Worm (Caenorhabditis elegans) whole organism, L2 larva: Measurements from ENCODE around the gene cpr-8.

ENCODE experiments used
- C34F6.9 ChIP-seq: fragments of 150-350 bp; optimal IDR thresholded peaks from 2 replicates; lab custom pipeline; 2014; ENCODE audit warnings: missing biosample characterization, missing genetic modification characterization
- F13H6.1 ChIP-seq: sonication (generic microtip); optimal IDR thresholded peaks from 2 replicates; lab custom pipeline; 2016; ENCODE audit warnings: missing genetic modification characterization, missing compliant biosample characterization
- R02D3.7 ChIP-seq: fragments of 150-350 bp; optimal IDR thresholded peaks from 2 replicates; lab custom pipeline; 2014; ENCODE audit warnings: missing biosample characterization, missing genetic modification characterization
- Y55F3AM.14 ChIP-seq: fragments of 200-800 bp; sonication (Bioruptor generic); optimal IDR thresholded peaks from 2 replicates; lab custom pipeline; 2018; ENCODE audit warnings: mild to moderate bottlenecking, missing genetic modification characterization, missing compliant biosample characterization
- ZK546.5 ChIP-seq: sonication (generic microtip); optimal IDR thresholded peaks from 2 replicates; lab custom pipeline; 2017; ENCODE audit warnings: missing biosample characterization, missing genetic modification characterization
- alr-1 ChIP-seq: fragments of 150-350 bp; optimal IDR thresholded peaks from 2 replicates; lab custom pipeline; 2014; ENCODE audit warnings: missing biosample characterization, missing genetic modification characterization
- aly-2 ChIP-seq: fragments of 150-350 bp; optimal IDR thresholded peaks from 2 replicates; lab custom pipeline; 2014; ENCODE audit warnings: missing biosample characterization, missing genetic modification characterization
- blmp-1 ChIP-seq: sonication (generic microtip); optimal IDR thresholded peaks from 2 replicates; lab custom pipeline; 2017; ENCODE audit warnings: missing genetic modification characterization, mild to moderate bottlenecking, missing compliant biosample characterization, antibody characterized with exemption, moderate library complexity; ENCODE audit not compliant: insufficient read depth
- ceh-16 ChIP-seq: fragments of 150-350 bp; optimal IDR thresholded peaks from 2 replicates; lab custom pipeline; 2014; ENCODE audit warnings: missing biosample characterization, missing genetic modification characterization
- ceh-82 ChIP-seq: fragments of 150-350 bp; optimal IDR thresholded peaks from 2 replicates; lab custom pipeline; 2014; ENCODE audit warnings: missing biosample characterization, missing genetic modification characterization
- crh-2 ChIP-seq: sonication (generic microtip); optimal IDR thresholded peaks from 2 replicates; lab custom pipeline; 2017; ENCODE audit warnings: missing biosample characterization, missing genetic modification characterization
- dmd-4 ChIP-seq: sonication (generic microtip); optimal IDR thresholded peaks from 2 replicates; lab custom pipeline; 2017; ENCODE audit warnings: missing biosample characterization, missing genetic modification characterization
- egl-27 ChIP-seq: sonication (generic microtip); optimal IDR thresholded peaks from 3 replicates; lab custom pipeline; 2017; ENCODE audit warnings: missing biosample characterization, missing genetic modification reagents, missing genetic modification characterization
- elt-1 ChIP-seq: fragments of 150-350 bp; optimal IDR thresholded peaks from 2 replicates; lab custom pipeline; 2014; ENCODE audit warnings: missing biosample characterization, missing genetic modification characterization
- elt-3 ChIP-seq: sonication (generic microtip); optimal IDR thresholded peaks from 2 replicates; lab custom pipeline; 2017; ENCODE audit warnings: missing biosample characterization, missing genetic modification characterization
- fos-1 ChIP-seq: fragments of 150-350 bp; optimal IDR thresholded peaks from 2 replicates; lab custom pipeline; 2014; ENCODE audit warnings: missing biosample characterization, missing genetic modification characterization
- lin-11 ChIP-seq: fragments of 150-350 bp; sonication (generic microtip); optimal IDR thresholded peaks from 2 replicates; lab custom pipeline; 2014; ENCODE audit warnings: missing biosample characterization, missing genetic modification characterization, inconsistent platforms, mixed read lengths
- lin-13 ChIP-seq: fragments of 150-350 bp; optimal IDR thresholded peaks from 2 replicates; lab custom pipeline; 2014; ENCODE audit warnings: missing biosample characterization, missing genetic modification reagents, missing genetic modification characterization
- lin-39 ChIP-seq: fragments of 150-350 bp; optimal IDR thresholded peaks from 2 replicates; lab custom pipeline; 2014; ENCODE audit warnings: missing biosample characterization, missing genetic modification reagents, missing genetic modification characterization
- lsy-2 ChIP-seq, 2 experiments: fragments of 150-350 bp in 1 of 2; sonication (generic microtip) in 1 of 2; optimal IDR thresholded peaks; 2 replicates each; lab custom pipeline; 2014 to 2017; ENCODE audit warnings: missing biosample characterization in 2 of 2, missing genetic modification characterization in 2 of 2
- mab-5 ChIP-seq: fragments of 150-350 bp; optimal IDR thresholded peaks from 2 replicates; lab custom pipeline; 2014; ENCODE audit warnings: missing biosample characterization, missing genetic modification characterization
- mbf-1 ChIP-seq: sonication (generic microtip); optimal IDR thresholded peaks from 2 replicates; lab custom pipeline; 2017; ENCODE audit warnings: missing biosample characterization, missing genetic modification characterization
- mdl-1 ChIP-seq, 2 experiments: fragments of 150-350 bp in 1 of 2; sonication (generic microtip) in 1 of 2; optimal IDR thresholded peaks; 2 replicates each; lab custom pipeline; 2017; ENCODE audit warnings: missing biosample characterization in 2 of 2, missing genetic modification characterization in 2 of 2
- nhr-10 ChIP-seq: sonication (generic microtip); optimal IDR thresholded peaks from 2 replicates; lab custom pipeline; 2017; ENCODE audit warnings: missing biosample characterization, missing genetic modification characterization
- nhr-129 ChIP-seq: fragments of 150-350 bp; optimal IDR thresholded peaks from 2 replicates; lab custom pipeline; 2014; ENCODE audit warnings: missing biosample characterization, missing genetic modification characterization
- nhr-23 ChIP-seq: fragments of 150-350 bp; optimal IDR thresholded peaks from 2 replicates; lab custom pipeline; 2014; ENCODE audit warnings: missing biosample characterization, missing genetic modification reagents, missing genetic modification characterization
- nhr-237 ChIP-seq: fragments of 150-350 bp; optimal IDR thresholded peaks from 2 replicates; lab custom pipeline; 2014; ENCODE audit warnings: missing biosample characterization, missing genetic modification characterization
- nhr-25 ChIP-seq: fragments of 150-350 bp; sonication (generic microtip); optimal IDR thresholded peaks from 3 replicates; lab custom pipeline; 2014; ENCODE audit warnings: missing biosample characterization, missing genetic modification characterization
- nhr-6 ChIP-seq: fragments of 150-350 bp; optimal IDR thresholded peaks from 2 replicates; lab custom pipeline; 2014; ENCODE audit warnings: missing biosample characterization, missing genetic modification characterization
- nhr-77 ChIP-seq: fragments of 150-350 bp; optimal IDR thresholded peaks from 2 replicates; lab custom pipeline; 2014; ENCODE audit warnings: missing biosample characterization, missing genetic modification characterization
- peb-1 ChIP-seq: fragments of 150-350 bp; optimal IDR thresholded peaks from 2 replicates; lab custom pipeline; 2014; ENCODE audit warnings: missing biosample characterization, missing genetic modification characterization
- sem-4 ChIP-seq: fragments of 150-350 bp; optimal IDR thresholded peaks from 2 replicates; lab custom pipeline; 2014; ENCODE audit warnings: missing biosample characterization, missing genetic modification reagents, missing genetic modification characterization
- skn-1 ChIP-seq: sonication (generic microtip); optimal IDR thresholded peaks from 2 replicates; lab custom pipeline; 2017; ENCODE audit warnings: missing biosample characterization, missing genetic modification characterization
- sma-3 ChIP-seq: sonication (generic microtip); optimal IDR thresholded peaks from 2 replicates; lab custom pipeline; 2016; ENCODE audit warnings: missing genetic modification reagents, missing genetic modification characterization, missing compliant biosample characterization
- sma-9 ChIP-seq, 2 experiments: fragments of 150-350 bp in 1 of 2; sonication (generic microtip) in 1 of 2; optimal IDR thresholded peaks; 2 replicates each; lab custom pipeline; 2014 to 2016; ENCODE audit warnings: missing genetic modification characterization in 2 of 2, mild to moderate bottlenecking in 1 of 2, missing biosample characterization in 1 of 2, missing compliant biosample characterization in 1 of 2, missing genetic modification reagents in 1 of 2, moderate library complexity in 1 of 2
- unc-55 ChIP-seq: fragments of 150-350 bp; sonication (generic microtip); optimal IDR thresholded peaks from 3 replicates; lab custom pipeline; 2014; ENCODE audit warnings: missing biosample characterization, missing genetic modification reagents, missing genetic modification characterization
- unc-62 ChIP-seq: fragments of 150-350 bp; optimal IDR thresholded peaks from 2 replicates; lab custom pipeline; 2014; ENCODE audit warnings: missing biosample characterization, missing genetic modification reagents, missing genetic modification characterization
- zag-1 ChIP-seq: fragments of 150-350 bp; optimal IDR thresholded peaks from 2 replicates; lab custom pipeline; 2014; ENCODE audit warnings: missing biosample characterization, missing genetic modification characterization
- ztf-1 ChIP-seq: fragments of 200-800 bp; sonication (Bioruptor generic); conservative IDR thresholded peaks from 2 replicates; pipeline ENCODE4 v1.3.6; 2022; ENCODE audit warnings: missing genetic modification characterization, missing compliant biosample characterization
- ztf-4 ChIP-seq: fragments of 150-350 bp; optimal IDR thresholded peaks from 2 replicates; lab custom pipeline; 2014; ENCODE audit warnings: missing biosample characterization, missing genetic modification characterization

The cpr-8 gene

DNA sequence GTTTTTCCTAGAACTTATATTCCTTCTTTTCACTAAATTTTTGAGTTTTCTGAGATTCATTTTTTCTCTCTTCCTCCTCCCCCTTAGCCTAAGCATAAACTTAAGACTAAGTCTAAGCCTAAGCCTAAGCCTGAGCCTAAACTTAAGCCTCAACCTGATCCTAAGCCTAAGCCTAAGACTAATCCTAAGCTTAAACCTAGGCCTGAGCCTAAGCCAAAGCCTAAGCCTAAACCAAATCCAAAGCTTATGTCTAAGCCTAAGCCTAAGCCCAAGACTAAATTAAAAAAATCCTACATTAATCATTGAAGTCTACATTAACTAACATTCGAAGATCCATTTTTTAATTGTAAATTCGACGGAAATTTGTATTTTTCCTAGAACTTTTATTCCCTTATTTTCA is 6.4 kb downstream of the cpr-8 start:
- TF ChIP-seq lin-39, result no peak
- no peak for TF ChIP-seq F13H6.1 (tag; lab: Kevin White, UChicago)
- TF ChIP-seq ceh-82 (tag; lab: Kevin White, UChicago), result no peak
- no peak for TF ChIP-seq C34F6.9 (tag; lab: Kevin White, UChicago)
- TF ChIP-seq nhr-129 (tag; lab: Kevin White, UChicago), result no peak
- TF ChIP-seq crh-2 (tag; lab: Kevin White, UChicago), result no peak
- TF ChIP-seq skn-1, result no peak
- TF ChIP-seq sem-4 (tag; lab: Kevin White, UChicago), result no peak
- TF ChIP-seq sma-9 (GFP tag; optimal IDR thresholded peaks at IDR 0.05; lab: Kevin White, UChicago), result no peak
- no peak for TF ChIP-seq sma-9 (tag; optimal IDR thresholded peaks at IDR 0.05; lab: Kevin White, UChicago)
- no peak for TF ChIP-seq ztf-1 (GFP tag; lab: Robert Waterston, UW)
- no peak for TF ChIP-seq unc-62 (GFP tag; lab: Kevin White, UChicago)
- no peak for TF ChIP-seq sma-3
- TF ChIP-seq elt-1 (tag; lab: Kevin White, UChicago), result no peak
- no peak for TF ChIP-seq ceh-16

DNA sequence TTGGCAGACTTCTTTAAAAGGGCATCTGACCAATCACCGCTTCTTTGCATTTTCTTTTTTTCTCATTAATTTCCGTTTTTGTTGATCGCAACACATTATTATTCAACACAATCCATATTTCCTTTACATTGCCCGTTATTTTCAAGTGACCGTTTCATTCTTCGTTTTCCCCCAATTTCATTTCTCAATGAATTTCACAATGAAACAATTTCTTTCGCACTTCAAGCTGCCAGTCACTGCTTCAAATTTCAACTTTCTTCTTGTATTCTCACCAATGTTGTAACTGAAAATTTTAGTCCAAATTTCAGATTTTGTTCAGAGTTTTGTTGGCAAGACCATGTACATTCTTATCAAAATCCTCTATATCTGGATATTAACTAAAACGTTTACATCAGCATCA is 7.0 kb downstream of the cpr-8 start, which contains the start of gene cutl-22:
cutl-22 (plus strand) TSS at position 301 of the 400 bp plus-strand sequence.
- TF ChIP-seq sem-4 (tag; lab: Kevin White, UChicago) (no peak), Y55F3AM.14 (GFP tag; lab: Kevin White, UChicago) (no peak), nhr-6 (tag; lab: Kevin White, UChicago) (no peak), mdl-1 (tag; optimal IDR thresholded peaks at IDR 0.05; lab: Kevin White, UChicago) (no peak), F13H6.1 (tag; lab: Kevin White, UChicago) (no peak), sma-3 (no peak), R02D3.7 (no peak), nhr-77 (tag; lab: Kevin White, UChicago) (no peak), nhr-129 (tag; lab: Kevin White, UChicago) (no peak), nhr-10 (no peak), mbf-1 (tag; lab: Kevin White, UChicago) (no peak), elt-3 (tag; lab: Kevin White, UChicago) (no peak)

DNA sequence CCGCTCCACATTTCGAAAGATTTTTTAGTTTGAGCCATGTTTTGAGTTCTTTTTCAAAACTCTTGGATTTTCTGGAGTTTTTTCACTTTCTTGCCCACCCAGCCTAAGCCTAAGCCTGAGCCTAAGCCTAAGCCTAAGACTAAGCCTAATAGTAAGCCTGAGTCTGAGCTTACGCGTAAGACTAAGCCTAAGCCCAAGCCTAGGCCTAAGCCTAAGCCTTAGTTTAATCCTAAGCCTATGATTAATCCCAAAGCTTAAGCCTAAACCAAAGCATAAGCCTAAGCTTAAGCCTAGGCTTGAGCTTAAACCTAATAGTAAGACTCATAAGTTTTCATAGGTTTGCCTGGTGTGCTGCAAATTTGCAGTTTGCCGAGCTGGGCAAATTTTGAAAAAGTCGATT is 7.8 kb downstream of the cpr-8 start:
- TF ChIP-seq dmd-4 (no peak), skn-1 (no peak), ceh-82 (tag; lab: Kevin White, UChicago) (no peak), ztf-4 (no peak), aly-2 (tag; lab: Kevin White, UChicago) (no peak), zag-1 (no peak), ztf-1 (GFP tag; lab: Robert Waterston, UW) (no peak), crh-2 (tag; lab: Kevin White, UChicago) (no peak), ZK546.5 (tag; lab: Kevin White, UChicago) (no peak), nhr-237 (tag; lab: Kevin White, UChicago) (no peak), nhr-25 (no peak), R02D3.7 (no peak), blmp-1 (tag; lab: Kevin White, UChicago) (no peak), nhr-23 (tag; lab: Kevin White, UChicago) (no peak), peb-1 (no peak), mbf-1 (tag; lab: Kevin White, UChicago) (no peak), lin-13 (GFP tag; lab: Kevin White, UChicago) (no peak), alr-1 (no peak), C34F6.9 (tag; lab: Kevin White, UChicago) (no peak)

DNA sequence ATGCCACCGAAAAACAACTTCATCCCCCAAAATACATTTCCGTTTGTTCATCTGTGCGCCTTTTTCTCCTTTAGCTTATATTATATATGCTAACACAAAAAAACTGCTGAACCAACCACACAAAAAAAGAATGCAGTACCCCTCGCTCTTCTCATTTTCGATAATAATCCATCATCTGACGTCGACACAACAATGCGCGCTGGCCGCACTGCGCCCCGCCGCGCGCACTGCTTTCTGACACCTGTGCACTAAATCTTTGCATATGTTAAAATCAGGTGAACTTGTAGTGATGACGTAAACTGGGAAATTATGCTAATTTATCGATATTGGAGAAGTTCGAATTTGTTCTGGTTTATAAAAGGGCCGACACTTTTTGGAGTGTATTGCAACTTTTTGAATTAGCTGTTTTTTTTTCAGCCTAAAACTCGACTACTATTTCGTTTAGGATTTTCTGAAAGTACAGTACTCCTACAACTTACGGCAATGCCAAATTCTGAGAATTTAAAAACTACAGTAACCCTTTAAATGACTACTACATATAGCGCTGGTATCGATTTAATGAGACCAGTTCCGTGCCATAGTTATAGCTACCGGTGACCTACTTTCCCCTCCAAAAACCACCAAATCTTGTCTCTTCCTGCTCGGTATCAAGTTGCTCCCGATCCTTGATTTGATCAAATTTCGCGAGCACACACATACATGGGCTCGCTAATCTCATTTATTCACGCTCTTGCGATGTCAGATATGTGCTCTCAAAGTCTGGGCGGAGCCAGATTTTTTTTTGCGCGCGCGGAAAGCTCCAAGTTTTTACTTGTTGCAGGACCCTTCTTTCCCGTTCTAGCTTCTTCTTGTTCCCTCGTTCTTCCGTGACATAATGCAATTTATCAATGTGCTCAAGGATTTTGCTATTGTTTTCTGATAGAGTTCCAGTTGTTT is 15.6 kb downstream of the cpr-8 start:
- TF ChIP-seq mab-5 (tag; lab: Kevin White, UChicago), result no peak
- no peak for TF ChIP-seq mbf-1 (tag; lab: Kevin White, UChicago)
- no peak for TF ChIP-seq peb-1
- TF ChIP-seq elt-3 (tag; lab: Kevin White, UChicago), result no peak
- no peak for TF ChIP-seq sma-3
- TF ChIP-seq lsy-2 (tag; optimal IDR thresholded peaks at IDR 0.05; lab: Kevin White, UChicago), result peak in 1 of 2 experiments; percentile 22
- TF ChIP-seq unc-55, result peak; percentile 2
- no peak for TF ChIP-seq Y55F3AM.14 (GFP tag; lab: Kevin White, UChicago)
- peak; percentile 34 for TF ChIP-seq sma-9 (GFP tag; optimal IDR thresholded peaks at IDR 0.05; lab: Kevin White, UChicago)
- TF ChIP-seq sma-9 (tag; optimal IDR thresholded peaks at IDR 0.05; lab: Kevin White, UChicago), result no peak
- no peak for TF ChIP-seq lin-13 (GFP tag; lab: Kevin White, UChicago)
- no peak for TF ChIP-seq nhr-23 (tag; lab: Kevin White, UChicago)
- TF ChIP-seq fos-1 (tag; lab: Kevin White, UChicago), result no peak
- no peak for TF ChIP-seq ZK546.5 (tag; lab: Kevin White, UChicago)
- TF ChIP-seq nhr-77 (tag; lab: Kevin White, UChicago), result no peak
- TF ChIP-seq aly-2 (tag; lab: Kevin White, UChicago), result no peak
- TF ChIP-seq lin-11, result peak; percentile 39
- no peak for TF ChIP-seq skn-1
- no peak for TF ChIP-seq R02D3.7
- TF ChIP-seq egl-27, result no peak
